Fruit fly (Drosophila melanogaster): ENCODE measurements around the gene Tim9b.

Gene Tim9b

dm6 chrX:19665684-19666141 lies 47.4 kb upstream of the Tim9b start:
- no peak for TF ChIP-seq dsf (GFP tag; optimal IDR thresholded peaks at IDR 0.05; ENCODE audit: borderline replicate concordance)
- no peak for TF ChIP-seq CrebA (GFP tag; optimal IDR thresholded peaks at IDR 0.05; ENCODE audit: borderline replicate concordance)
- TF ChIP-seq Dif (GFP tag; optimal IDR thresholded peaks at IDR 0.05; ENCODE audit: partially characterized antibody), result peak; percentile 48
- TF ChIP-seq Vsx2 (GFP tag; optimal IDR thresholded peaks at IDR 0.05; ENCODE audit: partially characterized antibody), result no peak
- peak; percentile 11 for TF ChIP-seq CG9705 (GFP tag; optimal IDR thresholded peaks at IDR 0.05)
- TF ChIP-seq woc (GFP tag; optimal IDR thresholded peaks at IDR 0.05), result peak; percentile 53
- TF ChIP-seq h (GFP tag; optimal IDR thresholded peaks at IDR 0.05), result peak; percentile 32
- TF ChIP-seq dmrt93B (GFP tag; optimal IDR thresholded peaks at IDR 0.05), result peak; percentile 20
- no peak for TF ChIP-seq jim (GFP tag; optimal IDR thresholded peaks at IDR 0.05)
- no peak for TF ChIP-seq Myc (optimal IDR thresholded peaks at IDR 0.05)
- TF ChIP-seq Jra (GFP tag; optimal IDR thresholded peaks at IDR 0.05), result no peak
- peak; percentile 25 for TF ChIP-seq ey (GFP tag; optimal IDR thresholded peaks at IDR 0.05)
- TF ChIP-seq Abd-B (GFP tag; optimal IDR thresholded peaks at IDR 0.05), result no peak
- no peak for TF ChIP-seq brk (GFP tag; optimal IDR thresholded peaks at IDR 0.05)
- no peak for TF ChIP-seq lola (GFP tag; optimal IDR thresholded peaks at IDR 0.05)
- no peak for TF ChIP-seq pan (optimal IDR thresholded peaks at IDR 0.05)
- peak; percentile 49 for TF ChIP-seq Sp1 (GFP tag; optimal IDR thresholded peaks at IDR 0.05)
- TF ChIP-seq Rel (GFP tag; optimal IDR thresholded peaks at IDR 0.05), result no peak
- peak; percentile 30 for TF ChIP-seq Rel (tag; optimal IDR thresholded peaks at IDR 0.05)
- no peak for TF ChIP-seq usp (GFP tag; optimal IDR thresholded peaks at IDR 0.05)
- TF ChIP-seq HLH106 (tag; optimal IDR thresholded peaks at IDR 0.05), result peak; percentile 48
- no peak for TF ChIP-seq tai (GFP tag; optimal IDR thresholded peaks at IDR 0.05)
- no peak for TF ChIP-seq Mio (GFP tag; optimal IDR thresholded peaks at IDR 0.05)
- TF ChIP-seq foxo (GFP tag; optimal IDR thresholded peaks at IDR 0.05), result peak in 1 of 2 experiments; percentile 43
- peak; percentile 37 for TF ChIP-seq fru (GFP tag; optimal IDR thresholded peaks at IDR 0.05)
- TF ChIP-seq dl (GFP tag; optimal IDR thresholded peaks at IDR 0.05; ENCODE audit: insufficient read depth in 1 of 2, partially characterized antibody in 2 of 2), result no peak
- TF ChIP-seq rgr (GFP tag; optimal IDR thresholded peaks at IDR 0.05), result peak; percentile 34
- no peak for TF ChIP-seq CG32264 (GFP tag; optimal IDR thresholded peaks at IDR 0.05)
- no peak for TF ChIP-seq Hr83 (GFP tag; optimal IDR thresholded peaks at IDR 0.05; ENCODE audit: poor library complexity, severe bottlenecking)
- TF ChIP-seq N (GFP tag; optimal IDR thresholded peaks at IDR 0.05), result no peak
- peak; percentile 23 for TF ChIP-seq br (GFP tag; optimal IDR thresholded peaks at IDR 0.05)

DNA sequence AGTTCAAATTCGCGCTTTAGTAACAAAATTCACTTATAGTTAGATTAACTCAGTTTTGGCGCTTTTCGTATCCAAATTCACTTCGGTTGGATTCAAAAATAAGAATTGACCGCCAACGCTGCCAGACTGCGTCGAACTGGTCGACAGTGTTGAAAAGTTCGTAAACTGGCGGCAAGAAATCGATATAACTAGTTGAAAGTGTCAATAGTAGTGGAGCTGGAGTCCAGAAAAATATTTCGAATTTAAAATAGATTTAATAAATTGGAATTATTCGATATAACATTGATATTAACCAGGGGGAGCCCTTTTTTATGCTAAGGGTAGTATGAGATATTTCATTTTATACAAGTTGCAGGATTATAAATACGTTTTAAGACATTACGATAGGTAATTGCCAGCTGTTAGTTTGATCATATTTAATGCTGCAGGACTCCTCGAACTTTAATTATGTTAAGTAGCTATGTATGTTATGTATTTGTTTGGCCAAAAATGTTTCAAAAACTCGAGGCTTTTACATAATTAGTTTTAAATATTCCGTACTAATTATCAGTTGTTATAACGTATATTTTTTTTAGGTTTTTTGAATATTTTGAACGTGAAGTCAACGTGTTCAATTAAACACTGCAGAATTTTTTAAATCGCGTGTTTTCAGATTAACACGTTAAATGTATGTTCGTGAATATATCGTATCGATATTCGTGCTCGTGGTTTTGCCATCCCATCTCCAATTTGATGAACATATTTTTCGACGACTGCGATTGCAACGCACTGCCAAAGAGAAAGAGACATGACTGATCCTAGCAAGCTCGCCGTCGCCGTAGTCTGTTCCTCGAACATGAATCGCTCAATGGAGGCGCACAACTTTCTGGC lies 45.8 kb upstream of the Tim9b start, which contains the start of the genes CG14223 and Ssu72:
Gene CG14223, minus strand, starts transcription at position 113 of the 870 bp plus-strand sequence.
Gene Ssu72, plus strand, starts transcription at position 703 of the 870 bp plus-strand sequence.
- TF ChIP-seq OdsH (GFP tag; optimal IDR thresholded peaks at IDR 0.05) (no peak), woc (GFP tag; optimal IDR thresholded peaks at IDR 0.05) (peak; percentile 6), psq (GFP tag; optimal IDR thresholded peaks at IDR 0.05) (no peak), tai (GFP tag; optimal IDR thresholded peaks at IDR 0.05) (no peak), Hnf4 (GFP tag; optimal IDR thresholded peaks at IDR 0.05) (peak; percentile 15), HLH106 (tag; optimal IDR thresholded peaks at IDR 0.05) (no peak), Jra (GFP tag; optimal IDR thresholded peaks at IDR 0.05) (no peak), fru (GFP tag; optimal IDR thresholded peaks at IDR 0.05) (no peak), N (GFP tag; optimal IDR thresholded peaks at IDR 0.05) (no peak), dl (GFP tag; optimal IDR thresholded peaks at IDR 0.05; ENCODE audit: insufficient read depth in 1 of 2, partially characterized antibody in 2 of 2) (no peak), Mio (GFP tag; optimal IDR thresholded peaks at IDR 0.05) (no peak), lola (GFP tag; optimal IDR thresholded peaks at IDR 0.05) (no peak)

DNA sequence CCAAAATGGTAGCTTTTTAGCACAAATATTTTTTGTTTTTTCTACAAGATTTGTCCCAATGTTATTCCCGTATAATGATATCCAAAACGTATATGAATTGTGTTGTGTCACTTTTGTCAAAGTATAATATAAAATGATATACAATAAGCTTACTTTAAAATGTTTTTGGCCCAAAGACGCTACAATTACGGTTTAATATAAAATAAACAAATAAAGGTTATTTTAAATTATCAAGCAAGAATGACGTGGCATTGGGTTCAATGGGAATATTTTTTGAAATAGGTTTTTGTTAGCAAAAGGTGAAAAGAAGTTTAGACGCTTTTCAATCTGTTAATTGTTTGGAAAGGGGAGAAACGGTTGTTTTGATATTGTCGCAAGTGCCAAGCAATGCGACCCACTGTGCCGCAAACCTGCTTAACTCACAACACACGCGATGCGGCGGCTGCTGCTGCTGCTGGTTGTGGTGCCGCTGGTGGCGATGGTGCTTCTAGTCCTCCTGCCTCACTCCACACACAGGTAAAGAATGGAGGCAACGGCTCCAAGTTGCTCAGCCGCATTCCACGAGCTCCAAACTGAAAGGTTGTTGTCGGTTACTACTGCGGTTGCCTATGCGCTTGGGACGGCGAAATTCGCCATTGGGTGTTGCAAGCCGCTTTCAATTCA lies 45.0 kb upstream of the Tim9b start:
- TF ChIP-seq OdsH (GFP tag; optimal IDR thresholded peaks at IDR 0.05) (peak; percentile 16), foxo (GFP tag; optimal IDR thresholded peaks at IDR 0.05) (peak in 1 of 2 experiments; percentile 45), HLH106 (tag; optimal IDR thresholded peaks at IDR 0.05) (peak; percentile 64), br (GFP tag; optimal IDR thresholded peaks at IDR 0.05) (peak; percentile 34), pan (optimal IDR thresholded peaks at IDR 0.05) (no peak), Jra (GFP tag; optimal IDR thresholded peaks at IDR 0.05) (no peak), psq (GFP tag; optimal IDR thresholded peaks at IDR 0.05) (peak; percentile 37), woc (GFP tag; optimal IDR thresholded peaks at IDR 0.05) (peak; percentile 79), tai (GFP tag; optimal IDR thresholded peaks at IDR 0.05) (no peak), dl (GFP tag; optimal IDR thresholded peaks at IDR 0.05; ENCODE audit: insufficient read depth in 1 of 2, partially characterized antibody in 2 of 2) (peak in 1 of 2 experiments; percentile 33), Hr83 (GFP tag; optimal IDR thresholded peaks at IDR 0.05; ENCODE audit: poor library complexity, severe bottlenecking) (peak; percentile 3), CG32264 (GFP tag; optimal IDR thresholded peaks at IDR 0.05) (no peak), N (GFP tag; optimal IDR thresholded peaks at IDR 0.05) (no peak), fru (GFP tag; optimal IDR thresholded peaks at IDR 0.05) (peak; percentile 37), ey (GFP tag; optimal IDR thresholded peaks at IDR 0.05) (peak; percentile 39), GATAd (GFP tag; optimal IDR thresholded peaks at IDR 0.05) (no peak), h (GFP tag; optimal IDR thresholded peaks at IDR 0.05) (peak; percentile 6), rgr (GFP tag; optimal IDR thresholded peaks at IDR 0.05) (peak; percentile 14), CG9705 (GFP tag; optimal IDR thresholded peaks at IDR 0.05) (peak; percentile 5), sage (GFP tag; optimal IDR thresholded peaks at IDR 0.05) (no peak), Sp1 (GFP tag; optimal IDR thresholded peaks at IDR 0.05) (peak; percentile 68)

Measured in whole organism, wandering third instar larva.